Fruit fly (Drosophila melanogaster) whole organism, prepupa: ENCODE measurements around the gene Gpdh1.

Experiments
- CG16779 ChIP-seq: fragments of 200-800 bp; sonication (Bioruptor generic); optimal IDR thresholded peaks from 3 replicates; lab custom pipeline; 2017; ENCODE audit warnings: missing biosample characterization, mild to moderate bottlenecking, missing genetic modification characterization
- CG6808 ChIP-seq: fragments of 200-800 bp; sonication (Bioruptor generic); optimal IDR thresholded peaks from 3 replicates; lab custom pipeline; 2017; ENCODE audit warnings: missing biosample characterization, missing genetic modification characterization, mild to moderate bottlenecking, moderate library complexity, missing genetic modification reagents
- net ChIP-seq: fragments of 200-800 bp; sonication (Bioruptor generic); optimal IDR thresholded peaks from 3 replicates; lab custom pipeline; 2016; ENCODE audit warnings: missing biosample characterization, missing genetic modification characterization
- topi ChIP-seq: fragments of 200-800 bp; sonication (Bioruptor generic); optimal IDR thresholded peaks from 3 replicates; lab custom pipeline; 2016; ENCODE audit warnings: missing biosample characterization, missing genetic modification characterization

DNA sequence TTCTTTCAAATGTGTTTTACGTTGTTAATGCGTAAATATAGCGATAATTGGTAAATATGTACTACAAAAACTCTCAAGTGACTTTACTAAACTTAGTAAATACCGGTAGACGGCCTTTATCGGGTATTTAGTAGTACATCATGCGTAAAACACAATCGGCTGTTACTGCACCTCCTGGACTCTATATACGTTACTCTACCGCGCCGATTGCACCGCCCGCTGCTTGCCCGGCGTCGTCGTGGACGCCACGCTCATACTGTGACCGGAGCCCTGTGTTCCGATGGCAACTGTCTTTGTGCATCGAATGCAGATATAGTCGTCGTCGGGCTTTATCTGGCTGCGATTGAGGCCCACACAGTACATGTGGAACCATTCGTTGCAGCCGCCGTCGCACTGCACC is 47.0 kb downstream of the Gpdh1 start:
- TF ChIP-seq CG6808 (peak; percentile 39), topi (no peak), net (GFP tag; lab: Kevin White, UChicago) (no peak), CG16779 (tag; lab: Kevin White, UChicago) (no peak)
